Worm (Caenorhabditis elegans) whole organism, L1 larva: Measurements from ENCODE around the gene F46C5.9.

ENCODE experiments used
- C16A3.4 ChIP-seq: fragments of 150-350 bp; optimal IDR thresholded peaks from 2 replicates; lab custom pipeline; 2014; ENCODE audit warnings: missing biosample characterization, missing genetic modification characterization
- C34B4.2 ChIP-seq: sonication (generic microtip); optimal IDR thresholded peaks from 2 replicates; lab custom pipeline; 2017; ENCODE audit warnings: mild to moderate bottlenecking, missing genetic modification characterization, missing compliant biosample characterization
- Y116A8C.19 ChIP-seq: sonication (generic microtip); optimal IDR thresholded peaks from 2 replicates; lab custom pipeline; 2016; ENCODE audit warnings: missing compliant biosample characterization, missing genetic modification characterization, borderline replicate concordance
- aha-1 ChIP-seq: fragments of 150-350 bp; optimal IDR thresholded peaks from 2 replicates; lab custom pipeline; 2014; ENCODE audit warnings: missing biosample characterization, missing genetic modification characterization
- alr-1 ChIP-seq: fragments of 200-800 bp; sonication (Bioruptor generic); optimal IDR thresholded peaks from 2 replicates; lab custom pipeline; 2018; ENCODE audit warnings: borderline replicate concordance, mild to moderate bottlenecking, missing genetic modification characterization, missing compliant biosample characterization
- ama-1 ChIP-seq: fragments of 150-350 bp; optimal IDR thresholded peaks from 2 replicates; lab custom pipeline; 2014
- blmp-1 ChIP-seq: fragments of 150-350 bp; optimal IDR thresholded peaks from 2 replicates; lab custom pipeline; 2014; ENCODE audit warnings: missing biosample characterization, missing genetic modification characterization
- ceh-63 ChIP-seq: fragments of 200-800 bp; sonication (Bioruptor generic); optimal IDR thresholded peaks from 2 replicates; lab custom pipeline; 2018; ENCODE audit warnings: mild to moderate bottlenecking, missing genetic modification characterization, missing compliant biosample characterization
- ceh-8 ChIP-seq: fragments of 200-800 bp; sonication (Bioruptor generic); optimal IDR thresholded peaks from 2 replicates; lab custom pipeline; 2018; ENCODE audit warnings: mild to moderate bottlenecking, missing genetic modification characterization, moderate library complexity, missing compliant biosample characterization
- ces-1 ChIP-seq: fragments of 150-350 bp; optimal IDR thresholded peaks from 2 replicates; lab custom pipeline; 2014; ENCODE audit warnings: missing biosample characterization, missing genetic modification reagents, missing genetic modification characterization
- dpl-1 ChIP-seq, 3 experiments: fragments of 150-350 bp in 2 of 3; sonication (generic microtip) in 1 of 3; optimal IDR thresholded peaks; 2 replicates each; lab custom pipeline; 2014 to 2017; ENCODE audit warnings: missing biosample characterization in 3 of 3, missing genetic modification characterization in 3 of 3, missing genetic modification reagents in 3 of 3
- egl-27 ChIP-seq, 2 experiments: fragments of 150-350 bp in 1 of 2; sonication (generic microtip); optimal IDR thresholded peaks; 3 replicates each; lab custom pipeline; 2017 to 2018; ENCODE audit warnings: missing biosample characterization in 2 of 2, missing genetic modification characterization in 2 of 2, missing genetic modification reagents in 2 of 2
- fkh-4 ChIP-seq: sonication (generic microtip); optimal IDR thresholded peaks from 2 replicates; lab custom pipeline; 2016; ENCODE audit warnings: missing compliant biosample characterization, missing genetic modification characterization, borderline replicate concordance
- fos-1 ChIP-seq: fragments of 150-350 bp; optimal IDR thresholded peaks from 2 replicates; lab custom pipeline; 2014; ENCODE audit warnings: missing biosample characterization, missing genetic modification characterization
- hlh-17 ChIP-seq: fragments of 200-800 bp; sonication (Bioruptor generic); optimal IDR thresholded peaks from 2 replicates; lab custom pipeline; 2018; ENCODE audit warnings: missing genetic modification characterization, mild to moderate bottlenecking, missing compliant biosample characterization, moderate library complexity, borderline replicate concordance
- hlh-4 ChIP-seq: sonication (generic microtip); optimal IDR thresholded peaks from 2 replicates; lab custom pipeline; 2016; ENCODE audit warnings: mild to moderate bottlenecking, missing genetic modification characterization, missing compliant biosample characterization
- hpl-2 ChIP-seq: fragments of 150-350 bp; optimal IDR thresholded peaks from 2 replicates; lab custom pipeline; 2014; ENCODE audit warnings: missing biosample characterization, missing genetic modification reagents, missing genetic modification characterization
- irx-1 ChIP-seq: sonication (generic microtip); optimal IDR thresholded peaks from 2 replicates; lab custom pipeline; 2016; ENCODE audit warnings: missing genetic modification characterization, missing compliant biosample characterization
- isw-1 ChIP-seq: fragments of 200-800 bp; sonication (Bioruptor generic); IDR thresholded peaks from 2 replicates; pipeline ENCODE4 v1.3.6; 2022; ENCODE audit warnings: missing genetic modification characterization, missing compliant biosample characterization
- jun-1 ChIP-seq: fragments of 150-350 bp; optimal IDR thresholded peaks from 2 replicates; lab custom pipeline; 2014; ENCODE audit warnings: missing biosample characterization, missing genetic modification reagents, missing genetic modification characterization
- lin-13 ChIP-seq: fragments of 150-350 bp; optimal IDR thresholded peaks from 2 replicates; lab custom pipeline; 2014; ENCODE audit warnings: missing biosample characterization, missing genetic modification reagents, missing genetic modification characterization
- lin-35 ChIP-seq, 2 experiments: fragments of 150-350 bp; optimal IDR thresholded peaks; 2 replicates each; lab custom pipeline; 2014; ENCODE audit warnings: missing biosample characterization in 2 of 2, missing genetic modification characterization in 2 of 2, missing genetic modification reagents in 2 of 2
- lin-39 ChIP-seq: fragments of 150-350 bp; optimal IDR thresholded peaks from 2 replicates; lab custom pipeline; 2014; ENCODE audit warnings: missing biosample characterization, missing genetic modification reagents, missing genetic modification characterization
- mdl-1 ChIP-seq, 2 experiments: fragments of 150-350 bp; optimal IDR thresholded peaks; 2 replicates each; lab custom pipeline; 2014 to 2017; ENCODE audit warnings: missing biosample characterization in 2 of 2, missing genetic modification characterization in 2 of 2, inconsistent platforms in 1 of 2
- mef-2 ChIP-seq: fragments of 150-350 bp; optimal IDR thresholded peaks from 2 replicates; lab custom pipeline; 2014; ENCODE audit warnings: missing biosample characterization, missing genetic modification characterization
- nhr-19 ChIP-seq: fragments of 200-800 bp; sonication (Bioruptor generic); conservative IDR thresholded peaks from 2 replicates; pipeline ENCODE4 v1.3.6; 2022; ENCODE audit warnings: missing genetic modification characterization, missing compliant biosample characterization
- nhr-237 ChIP-seq: fragments of 150-350 bp; optimal IDR thresholded peaks from 2 replicates; lab custom pipeline; 2014; ENCODE audit warnings: missing biosample characterization, missing genetic modification characterization
- nhr-47 ChIP-seq: sonication (generic microtip); optimal IDR thresholded peaks from 2 replicates; lab custom pipeline; 2016; ENCODE audit warnings: mild to moderate bottlenecking, missing genetic modification characterization, moderate library complexity, missing compliant biosample characterization
- nhr-71 ChIP-seq: sonication (generic microtip); optimal IDR thresholded peaks from 2 replicates; lab custom pipeline; 2016; ENCODE audit warnings: mild to moderate bottlenecking, missing genetic modification characterization, moderate library complexity, missing compliant biosample characterization
- nhr-76 ChIP-seq: sonication (generic microtip); optimal IDR thresholded peaks from 2 replicates; lab custom pipeline; 2017; ENCODE audit warnings: missing biosample characterization, missing genetic modification characterization
- nhr-77 ChIP-seq: fragments of 150-350 bp; optimal IDR thresholded peaks from 2 replicates; lab custom pipeline; 2014; ENCODE audit warnings: missing biosample characterization, missing genetic modification characterization
- nhr-84 ChIP-seq: sonication (generic microtip); optimal IDR thresholded peaks from 2 replicates; lab custom pipeline; 2017; ENCODE audit warnings: missing biosample characterization, missing genetic modification characterization
- nhr-85 ChIP-seq: sonication (generic microtip); peaks from one replicate; lab custom pipeline; 2016; ENCODE audit warnings: missing genetic modification characterization, inconsistent platforms, missing compliant biosample characterization
- pag-3 ChIP-seq: sonication (generic microtip); optimal IDR thresholded peaks from 2 replicates; lab custom pipeline; 2017; ENCODE audit warnings: missing genetic modification characterization, mild to moderate bottlenecking, missing compliant biosample characterization, antibody characterized with exemption, borderline replicate concordance; ENCODE audit not compliant: insufficient read depth
- skn-1 ChIP-seq: fragments of 150-350 bp; optimal IDR thresholded peaks from 2 replicates; lab custom pipeline; 2014; ENCODE audit warnings: missing biosample characterization, missing genetic modification characterization
- snpc-4 ChIP-seq: fragments of 150-350 bp; optimal IDR thresholded peaks from 2 replicates; lab custom pipeline; 2014; ENCODE audit warnings: missing biosample characterization, missing genetic modification characterization
- snu-23 ChIP-seq: sonication (generic microtip); optimal IDR thresholded peaks from 2 replicates; lab custom pipeline; 2016; ENCODE audit warnings: missing genetic modification characterization, missing compliant biosample characterization
- sptf-1 ChIP-seq: fragments of 150-350 bp; optimal IDR thresholded peaks from 2 replicates; lab custom pipeline; 2014; ENCODE audit warnings: missing biosample characterization, missing genetic modification characterization
- swsn-7 ChIP-seq: sonication (generic microtip); optimal IDR thresholded peaks from 2 replicates; lab custom pipeline; 2016; ENCODE audit warnings: missing genetic modification characterization, missing compliant biosample characterization
- tbx-2 ChIP-seq: sonication (generic microtip); optimal IDR thresholded peaks from 2 replicates; lab custom pipeline; 2016; ENCODE audit warnings: missing genetic modification characterization, missing compliant biosample characterization
- tlp-1 ChIP-seq: fragments of 150-350 bp; optimal IDR thresholded peaks from 2 replicates; lab custom pipeline; 2014; ENCODE audit warnings: missing biosample characterization, missing genetic modification characterization
- unc-30 ChIP-seq: sonication (generic microtip); optimal IDR thresholded peaks from 2 replicates; lab custom pipeline; 2017; ENCODE audit warnings: missing biosample characterization, missing genetic modification characterization
- unc-86 ChIP-seq: sonication (generic microtip); optimal IDR thresholded peaks from 2 replicates; lab custom pipeline; 2016; ENCODE audit warnings: missing genetic modification characterization, missing compliant biosample characterization
- unc-98 ChIP-seq: fragments of 200-800 bp; sonication (Bioruptor generic); IDR thresholded peaks from 2 replicates; pipeline ENCODE4 v1.3.6; 2022; ENCODE audit warnings: missing genetic modification characterization, missing compliant biosample characterization
- vab-15 ChIP-seq: sonication (generic microtip); optimal IDR thresholded peaks from 2 replicates; lab custom pipeline; 2017; ENCODE audit warnings: missing genotype, mild to moderate bottlenecking, missing genetic modification characterization, missing compliant biosample characterization
- xbp-1 ChIP-seq: sonication (generic microtip); optimal IDR thresholded peaks from 2 replicates; lab custom pipeline; 2016; ENCODE audit warnings: missing genetic modification characterization, missing compliant biosample characterization
- zag-1 ChIP-seq: fragments of 150-350 bp; optimal IDR thresholded peaks from 2 replicates; lab custom pipeline; 2014; ENCODE audit warnings: missing biosample characterization, missing genetic modification characterization
- ztf-11 ChIP-seq, 2 experiments: sonication (generic microtip); optimal IDR thresholded peaks; 2 replicates each; lab custom pipeline; 2016 to 2017; ENCODE audit warnings: missing genetic modification characterization in 2 of 2, missing biosample characterization in 1 of 2, missing compliant biosample characterization in 1 of 2

The F46C5.9 gene

ce11 chrII:8769375-8769774 is 41.2 kb downstream of the F46C5.9 start (continued):
- TF ChIP-seq xbp-1 (no peak), nhr-76 (tag; lab: Kevin White, UChicago) (no peak), fos-1 (tag; lab: Kevin White, UChicago) (no peak), nhr-47 (tag; lab: Kevin White, UChicago) (no peak), isw-1 (GFP tag; lab: Robert Waterston, UW) (no peak), aha-1 (tag; lab: Kevin White, UChicago) (no peak), lin-39 (tag; lab: Kevin White, UChicago) (no peak), unc-98 (GFP tag; lab: Robert Waterston, UW) (no peak), tbx-2 (tag; lab: Kevin White, UChicago) (no peak), skn-1 (no peak), pag-3 (tag; lab: Kevin White, UChicago) (no peak), vab-15 (no peak), ztf-11 (tag; optimal IDR thresholded peaks at IDR 0.05; lab: Kevin White, UChicago) (no peak), nhr-237 (tag; lab: Kevin White, UChicago) (no peak), zag-1 (tag; lab: Kevin White, UChicago) (no peak), blmp-1 (tag; lab: Kevin White, UChicago) (peak; percentile 18), unc-30 (tag; lab: Kevin White, UChicago) (no peak), dpl-1 (GFP tag; optimal IDR thresholded peaks at IDR 0.05; lab: Kevin White, UChicago) (peak in 1 of 3 experiments; percentile 4), nhr-71 (tag; lab: Kevin White, UChicago) (no peak), nhr-19 (no peak), irx-1 (tag; lab: Kevin White, UChicago) (no peak), snpc-4 (tag; lab: Kevin White, UChicago) (no peak), hlh-17 (no peak), Y116A8C.19 (no peak), C16A3.4 (tag; lab: Kevin White, UChicago) (no peak), ceh-8 (GFP tag; lab: Kevin White, UChicago) (no peak), alr-1 (tag; lab: Kevin White, UChicago) (no peak), lin-35 (GFP tag; optimal IDR thresholded peaks at IDR 0.05; lab: Kevin White, UChicago) (peak in 1 of 2 experiments; percentile 35), ces-1 (GFP tag; lab: Kevin White, UChicago) (no peak), hpl-2 (GFP tag; lab: Kevin White, UChicago) (no peak), snu-23 (GFP tag; lab: Kevin White, UChicago) (peak; percentile 31), unc-86 (no peak), nhr-85 (tag; lab: Kevin White, UChicago) (no peak), lin-13 (no peak), nhr-84 (no peak), jun-1 (tag; lab: Kevin White, UChicago) (no peak), ama-1 (lab: Kevin White, UChicago) (no peak), mdl-1 (tag; optimal IDR thresholded peaks at IDR 0.05; lab: Kevin White, UChicago) (no peak), mef-2 (no peak), C34B4.2 (tag; lab: Kevin White, UChicago) (no peak), ceh-63 (GFP tag; lab: Kevin White, UChicago) (no peak), fkh-4 (tag; lab: Kevin White, UChicago) (no peak), tlp-1 (tag; lab: Kevin White, UChicago) (no peak), nhr-77 (tag; lab: Kevin White, UChicago) (no peak), sptf-1 (tag; lab: Kevin White, UChicago) (no peak), hlh-4 (no peak), swsn-7 (tag; lab: Kevin White, UChicago) (no peak), egl-27 (tag; optimal IDR thresholded peaks at IDR 0.05; lab: Kevin White, UChicago) (no peak)
- TF ChIP-seq, all 84 proteins: peak for 12
